Worm (Caenorhabditis elegans) whole organism, L1 larva: ENCODE results near the gene T05C12.15.

Source experiments
- C16A3.4 ChIP-seq: fragments of 150-350 bp; optimal IDR thresholded peaks from 2 replicates; lab custom pipeline; 2014; ENCODE audit warnings: missing biosample characterization, missing genetic modification characterization
- C34B4.2 ChIP-seq: sonication (generic microtip); optimal IDR thresholded peaks from 2 replicates; lab custom pipeline; 2017; ENCODE audit warnings: mild to moderate bottlenecking, missing genetic modification characterization, missing compliant biosample characterization
- F16B12.6 ChIP-seq: fragments of 150-350 bp; optimal IDR thresholded peaks from 2 replicates; lab custom pipeline; 2014; ENCODE audit warnings: missing biosample characterization, missing genetic modification characterization
- aha-1 ChIP-seq: fragments of 150-350 bp; optimal IDR thresholded peaks from 2 replicates; lab custom pipeline; 2014; ENCODE audit warnings: missing biosample characterization, missing genetic modification characterization
- alr-1 ChIP-seq: fragments of 200-800 bp; sonication (Bioruptor generic); optimal IDR thresholded peaks from 2 replicates; lab custom pipeline; 2018; ENCODE audit warnings: borderline replicate concordance, mild to moderate bottlenecking, missing genetic modification characterization, missing compliant biosample characterization
- aly-2 ChIP-seq: fragments of 150-350 bp; optimal IDR thresholded peaks from 2 replicates; lab custom pipeline; 2014; ENCODE audit warnings: missing biosample characterization, missing genetic modification characterization
- blmp-1 ChIP-seq: fragments of 150-350 bp; optimal IDR thresholded peaks from 2 replicates; lab custom pipeline; 2014; ENCODE audit warnings: missing biosample characterization, missing genetic modification characterization
- ceh-63 ChIP-seq: fragments of 200-800 bp; sonication (Bioruptor generic); optimal IDR thresholded peaks from 2 replicates; lab custom pipeline; 2018; ENCODE audit warnings: mild to moderate bottlenecking, missing genetic modification characterization, missing compliant biosample characterization
- ceh-88 ChIP-seq: fragments of 200-800 bp; sonication (Bioruptor generic); IDR thresholded peaks from 2 replicates; pipeline ENCODE4 v1.3.6; 2022; ENCODE audit warnings: missing genetic modification characterization, missing compliant biosample characterization
- ces-1 ChIP-seq: fragments of 150-350 bp; optimal IDR thresholded peaks from 2 replicates; lab custom pipeline; 2014; ENCODE audit warnings: missing biosample characterization, missing genetic modification reagents, missing genetic modification characterization
- dpl-1 ChIP-seq, 3 experiments: fragments of 150-350 bp in 2 of 3; sonication (generic microtip) in 1 of 3; optimal IDR thresholded peaks; 2 replicates each; lab custom pipeline; 2014 to 2017; ENCODE audit warnings: missing biosample characterization in 3 of 3, missing genetic modification characterization in 3 of 3, missing genetic modification reagents in 3 of 3
- dsc-1 ChIP-seq: sonication (generic microtip); optimal IDR thresholded peaks from 2 replicates; lab custom pipeline; 2016; ENCODE audit warnings: mild to moderate bottlenecking, missing genetic modification characterization, missing compliant biosample characterization
- egl-13 ChIP-seq: sonication (generic microtip); optimal IDR thresholded peaks from 2 replicates; lab custom pipeline; 2016; ENCODE audit warnings: missing genotype, missing genetic modification reagents, missing genetic modification characterization, missing compliant biosample characterization
- egl-27 ChIP-seq, 2 experiments: fragments of 150-350 bp in 1 of 2; sonication (generic microtip); optimal IDR thresholded peaks; 3 replicates each; lab custom pipeline; 2017 to 2018; ENCODE audit warnings: missing biosample characterization in 2 of 2, missing genetic modification characterization in 2 of 2, missing genetic modification reagents in 2 of 2
- elt-2 ChIP-seq: sonication (generic microtip); optimal IDR thresholded peaks from 2 replicates; lab custom pipeline; 2016; ENCODE audit warnings: missing genetic modification characterization, mild to moderate bottlenecking, inconsistent platforms, missing compliant biosample characterization, missing genetic modification reagents
- ets-5 ChIP-seq: fragments of 200-800 bp; sonication (Bioruptor generic); IDR thresholded peaks from 2 replicates; pipeline ENCODE4 v1.3.6; 2022; ENCODE audit warnings: missing genetic modification characterization, missing compliant biosample characterization
- fkh-10 ChIP-seq: sonication (generic microtip); optimal IDR thresholded peaks from 2 replicates; lab custom pipeline; 2017; ENCODE audit warnings: missing biosample characterization, missing genetic modification reagents, missing genetic modification characterization
- fkh-4 ChIP-seq: sonication (generic microtip); optimal IDR thresholded peaks from 2 replicates; lab custom pipeline; 2016; ENCODE audit warnings: missing compliant biosample characterization, missing genetic modification characterization, borderline replicate concordance
- hlh-17 ChIP-seq: fragments of 200-800 bp; sonication (Bioruptor generic); optimal IDR thresholded peaks from 2 replicates; lab custom pipeline; 2018; ENCODE audit warnings: missing genetic modification characterization, mild to moderate bottlenecking, missing compliant biosample characterization, moderate library complexity, borderline replicate concordance
- hlh-4 ChIP-seq: sonication (generic microtip); optimal IDR thresholded peaks from 2 replicates; lab custom pipeline; 2016; ENCODE audit warnings: mild to moderate bottlenecking, missing genetic modification characterization, missing compliant biosample characterization
- isw-1 ChIP-seq: fragments of 200-800 bp; sonication (Bioruptor generic); IDR thresholded peaks from 2 replicates; pipeline ENCODE4 v1.3.6; 2022; ENCODE audit warnings: missing genetic modification characterization, missing compliant biosample characterization
- lin-13 ChIP-seq: fragments of 150-350 bp; optimal IDR thresholded peaks from 2 replicates; lab custom pipeline; 2014; ENCODE audit warnings: missing biosample characterization, missing genetic modification reagents, missing genetic modification characterization
- lin-15B ChIP-seq: fragments of 150-350 bp; sonication (generic microtip); optimal IDR thresholded peaks from 3 replicates; lab custom pipeline; 2014; ENCODE audit warnings: missing biosample characterization, missing genetic modification characterization
- lin-39 ChIP-seq: fragments of 150-350 bp; optimal IDR thresholded peaks from 2 replicates; lab custom pipeline; 2014; ENCODE audit warnings: missing biosample characterization, missing genetic modification reagents, missing genetic modification characterization
- lir-3 ChIP-seq: sonication (generic microtip); optimal IDR thresholded peaks from 2 replicates; lab custom pipeline; 2016; ENCODE audit warnings: mild to moderate bottlenecking, missing genetic modification characterization, moderate library complexity, missing compliant biosample characterization; ENCODE audit not compliant: poor library complexity
- mdl-1 ChIP-seq, 2 experiments: fragments of 150-350 bp; optimal IDR thresholded peaks; 2 replicates each; lab custom pipeline; 2014 to 2017; ENCODE audit warnings: missing biosample characterization in 2 of 2, missing genetic modification characterization in 2 of 2, inconsistent platforms in 1 of 2
- nhr-11 ChIP-seq: fragments of 150-350 bp; optimal IDR thresholded peaks from 2 replicates; lab custom pipeline; 2014; ENCODE audit warnings: missing biosample characterization, missing genetic modification characterization
- nhr-20 ChIP-seq: sonication (generic microtip); optimal IDR thresholded peaks from 2 replicates; lab custom pipeline; 2016; ENCODE audit warnings: mild to moderate bottlenecking, missing genetic modification characterization, missing compliant biosample characterization
- nhr-71 ChIP-seq: sonication (generic microtip); optimal IDR thresholded peaks from 2 replicates; lab custom pipeline; 2016; ENCODE audit warnings: mild to moderate bottlenecking, missing genetic modification characterization, moderate library complexity, missing compliant biosample characterization
- nhr-76 ChIP-seq: sonication (generic microtip); optimal IDR thresholded peaks from 2 replicates; lab custom pipeline; 2017; ENCODE audit warnings: missing biosample characterization, missing genetic modification characterization
- nhr-77 ChIP-seq: fragments of 150-350 bp; optimal IDR thresholded peaks from 2 replicates; lab custom pipeline; 2014; ENCODE audit warnings: missing biosample characterization, missing genetic modification characterization
- nhr-84 ChIP-seq: sonication (generic microtip); optimal IDR thresholded peaks from 2 replicates; lab custom pipeline; 2017; ENCODE audit warnings: missing biosample characterization, missing genetic modification characterization
- nhr-85 ChIP-seq: sonication (generic microtip); peaks from one replicate; lab custom pipeline; 2016; ENCODE audit warnings: missing genetic modification characterization, inconsistent platforms, missing compliant biosample characterization
- nhr-90 ChIP-seq: sonication (generic microtip); optimal IDR thresholded peaks from 2 replicates; lab custom pipeline; 2016; ENCODE audit warnings: mild to moderate bottlenecking, missing genetic modification characterization, missing compliant biosample characterization; ENCODE audit not compliant: poor library complexity
- pag-3 ChIP-seq: sonication (generic microtip); optimal IDR thresholded peaks from 2 replicates; lab custom pipeline; 2017; ENCODE audit warnings: missing genetic modification characterization, mild to moderate bottlenecking, missing compliant biosample characterization, antibody characterized with exemption, borderline replicate concordance; ENCODE audit not compliant: insufficient read depth
- skn-1 ChIP-seq: fragments of 150-350 bp; optimal IDR thresholded peaks from 2 replicates; lab custom pipeline; 2014; ENCODE audit warnings: missing biosample characterization, missing genetic modification characterization
- snu-23 ChIP-seq: sonication (generic microtip); optimal IDR thresholded peaks from 2 replicates; lab custom pipeline; 2016; ENCODE audit warnings: missing genetic modification characterization, missing compliant biosample characterization
- sptf-1 ChIP-seq: fragments of 150-350 bp; optimal IDR thresholded peaks from 2 replicates; lab custom pipeline; 2014; ENCODE audit warnings: missing biosample characterization, missing genetic modification characterization
- swsn-7 ChIP-seq: sonication (generic microtip); optimal IDR thresholded peaks from 2 replicates; lab custom pipeline; 2016; ENCODE audit warnings: missing genetic modification characterization, missing compliant biosample characterization
- tbx-2 ChIP-seq: sonication (generic microtip); optimal IDR thresholded peaks from 2 replicates; lab custom pipeline; 2016; ENCODE audit warnings: missing genetic modification characterization, missing compliant biosample characterization
- unc-86 ChIP-seq: sonication (generic microtip); optimal IDR thresholded peaks from 2 replicates; lab custom pipeline; 2016; ENCODE audit warnings: missing genetic modification characterization, missing compliant biosample characterization
- unc-98 ChIP-seq: fragments of 200-800 bp; sonication (Bioruptor generic); IDR thresholded peaks from 2 replicates; pipeline ENCODE4 v1.3.6; 2022; ENCODE audit warnings: missing genetic modification characterization, missing compliant biosample characterization
- vab-15 ChIP-seq: sonication (generic microtip); optimal IDR thresholded peaks from 2 replicates; lab custom pipeline; 2017; ENCODE audit warnings: missing genotype, mild to moderate bottlenecking, missing genetic modification characterization, missing compliant biosample characterization
- zag-1 ChIP-seq: fragments of 150-350 bp; optimal IDR thresholded peaks from 2 replicates; lab custom pipeline; 2014; ENCODE audit warnings: missing biosample characterization, missing genetic modification characterization
- zip-4 ChIP-seq: fragments of 200-800 bp; sonication (Bioruptor generic); optimal IDR thresholded peaks from 2 replicates; lab custom pipeline; 2018; ENCODE audit warnings: mild to moderate bottlenecking, missing genetic modification characterization, moderate library complexity, missing compliant biosample characterization
- ztf-11 ChIP-seq, 2 experiments: sonication (generic microtip); optimal IDR thresholded peaks; 2 replicates each; lab custom pipeline; 2016 to 2017; ENCODE audit warnings: missing genetic modification characterization in 2 of 2, missing biosample characterization in 1 of 2, missing compliant biosample characterization in 1 of 2

T05C12.15 gene

ce11 chrII:8180281-8180680, 10.9 kb downstream of the T05C12.15 start, which contains the start of gene T05C12.4:
Gene T05C12.4, minus strand, starts transcription at chrII:8180381.
- TF ChIP-seq lir-3 (tag; lab: Kevin White, UChicago): no peak
- no peak for TF ChIP-seq nhr-85 (tag; lab: Kevin White, UChicago)
- TF ChIP-seq swsn-7 (tag; lab: Kevin White, UChicago): no peak
- TF ChIP-seq lin-13 (GFP tag; lab: Kevin White, UChicago): no peak
- no peak for TF ChIP-seq fkh-4 (tag; lab: Kevin White, UChicago)
- no peak for TF ChIP-seq ets-5 (GFP tag; lab: Robert Waterston, UW)
- TF ChIP-seq lin-39 (tag; lab: Kevin White, UChicago): no peak
- TF ChIP-seq dpl-1 (GFP tag; optimal IDR thresholded peaks at IDR 0.05; lab: Kevin White, UChicago): no peak
- TF ChIP-seq, all 84 proteins: peak for 0

- no peak for TF ChIP-seq snu-23 (GFP tag; lab: Kevin White, UChicago)
- TF ChIP-seq egl-27 (tag; optimal IDR thresholded peaks at IDR 0.05; lab: Kevin White, UChicago): no peak
- TF ChIP-seq dsc-1: no peak
- TF ChIP-seq sptf-1: no peak
- no peak for TF ChIP-seq vab-15
- TF ChIP-seq blmp-1 (tag; lab: Kevin White, UChicago): no peak
- TF ChIP-seq ztf-11 (tag; optimal IDR thresholded peaks at IDR 0.05; lab: Kevin White, UChicago): no peak
- TF ChIP-seq pag-3 (tag; lab: Kevin White, UChicago): no peak
- TF ChIP-seq ets-5 (GFP tag; lab: Robert Waterston, UW): no peak
- TF ChIP-seq nhr-71 (tag; lab: Kevin White, UChicago): no peak
- TF ChIP-seq alr-1 (tag; lab: Kevin White, UChicago): no peak
- TF ChIP-seq aly-2 (tag; lab: Kevin White, UChicago): no peak
Measured at ce11 chrII:8181437-8181836, 12.1 kb downstream of the T05C12.15 start, which contains the start of gene dylt-3. Gene dylt-3, plus strand, starts transcription at chrII:8181737.

ce11 chrII:8185016-8185493, 15.7 kb downstream of the T05C12.15 start, which contains the start of the genes mig-5 and cct-1:
Gene mig-5, minus strand, starts transcription at chrII:8185023.
Gene cct-1, plus strand, starts transcription at chrII:8185443.
- TF ChIP-seq ceh-88 (GFP tag; lab: Robert Waterston, UW) (peak; percentile 96), egl-13 (tag; lab: Kevin White, UChicago) (peak; percentile 97), isw-1 (peak; percentile 99), mdl-1 (tag; optimal IDR thresholded peaks at IDR 0.05; lab: Kevin White, UChicago) (peak in 1 of 2 experiments; percentile 95), ces-1 (GFP tag; lab: Kevin White, UChicago) (peak; percentile 39), zag-1 (tag; lab: Kevin White, UChicago) (peak; percentile 87), blmp-1 (tag; lab: Kevin White, UChicago) (peak; percentile 92), unc-86 (tag; lab: Kevin White, UChicago) (peak; percentile 98), zip-4 (GFP tag; lab: Kevin White, UChicago) (peak; percentile 91), elt-2 (tag; lab: Kevin White, UChicago) (peak; percentile 90), nhr-20 (tag; lab: Kevin White, UChicago) (peak; percentile 99), C16A3.4 (tag; lab: Kevin White, UChicago) (peak; percentile 98), aha-1 (tag; lab: Kevin White, UChicago) (peak; percentile 78), lin-15B (tag; lab: Kevin White, UChicago) (peak; percentile 98), nhr-84 (no peak), ceh-63 (GFP tag; lab: Kevin White, UChicago) (peak; percentile 90), nhr-77 (tag; lab: Kevin White, UChicago) (peak; percentile 90), hlh-4 (peak; percentile 12), lin-13 (GFP tag; lab: Kevin White, UChicago) (peak; percentile 97), dpl-1 (GFP tag; optimal IDR thresholded peaks at IDR 0.05; lab: Kevin White, UChicago) (peak; percentile 87 to 93 (median 89)), nhr-71 (tag; lab: Kevin White, UChicago) (peak; percentile 99), C34B4.2 (tag; lab: Kevin White, UChicago) (peak; percentile 71), pag-3 (tag; lab: Kevin White, UChicago) (peak; percentile 53), nhr-90 (tag; lab: Kevin White, UChicago) (peak; percentile 98), skn-1 (tag; lab: Kevin White, UChicago) (peak; percentile 97), ets-5 (GFP tag; lab: Robert Waterston, UW) (no peak), nhr-11 (tag; lab: Kevin White, UChicago) (peak; percentile 98), fkh-10 (GFP tag; lab: Kevin White, UChicago) (peak; percentile 84), hlh-17 (GFP tag; lab: Kevin White, UChicago) (no peak), nhr-76 (tag; lab: Kevin White, UChicago) (peak; percentile 34), unc-98 (peak; percentile 59; the same call in 1 of the 2 replicates), F16B12.6 (tag; lab: Kevin White, UChicago) (peak; percentile 75), tbx-2 (tag; lab: Kevin White, UChicago) (peak; percentile 98), lir-3 (tag; lab: Kevin White, UChicago) (peak; percentile 95)
